Worm (Caenorhabditis elegans): Measurements from ENCODE around the gene tat-1.
A peak's percentile ranks its signal among the peaks of the same experiment; 100 is the strongest.

The tat-1 gene

DNA sequence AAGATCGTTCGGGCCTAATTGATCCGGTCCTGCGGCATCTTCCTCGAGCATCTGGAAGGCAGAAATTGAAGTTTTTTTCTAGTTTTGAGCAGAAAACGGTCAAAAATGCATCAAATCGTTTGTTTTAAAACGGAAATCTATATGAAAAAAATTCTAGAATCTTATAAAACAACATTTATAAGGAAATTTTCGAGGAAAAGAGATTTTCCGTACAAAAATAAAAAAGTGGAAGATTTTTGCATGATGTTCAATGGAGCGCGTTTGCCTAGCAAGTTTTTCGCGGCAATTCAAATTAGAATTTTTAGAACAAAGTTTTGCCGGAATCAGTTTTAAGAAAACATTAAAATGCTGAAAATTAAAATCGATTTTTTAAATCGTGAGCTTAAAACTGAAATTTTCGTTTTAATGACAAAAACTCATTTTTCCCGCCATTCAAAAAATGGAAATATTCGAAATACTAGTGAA is 44.3 kb downstream of the tat-1 start, which contains the start of gene pph-4.2 (continued):
- no peak for TF ChIP-seq F37D6.2 (tag; optimal IDR thresholded peaks at IDR 0.05)
- no peak for TF ChIP-seq fkh-10 (GFP tag; optimal IDR thresholded peaks at IDR 0.05)
- no peak for TF ChIP-seq hif-1 (tag; optimal IDR thresholded peaks at IDR 0.05)
- no peak for TF ChIP-seq F44E2.7 (GFP tag; IDR thresholded peaks at IDR 0.05)
- no peak for TF ChIP-seq ceh-82 (tag; optimal IDR thresholded peaks at IDR 0.05)
- TF ChIP-seq dpl-1 (GFP tag; optimal IDR thresholded peaks at IDR 0.05) = peak; percentile 90
- no peak for TF ChIP-seq nhr-10 (tag; optimal IDR thresholded peaks at IDR 0.05)

DNA sequence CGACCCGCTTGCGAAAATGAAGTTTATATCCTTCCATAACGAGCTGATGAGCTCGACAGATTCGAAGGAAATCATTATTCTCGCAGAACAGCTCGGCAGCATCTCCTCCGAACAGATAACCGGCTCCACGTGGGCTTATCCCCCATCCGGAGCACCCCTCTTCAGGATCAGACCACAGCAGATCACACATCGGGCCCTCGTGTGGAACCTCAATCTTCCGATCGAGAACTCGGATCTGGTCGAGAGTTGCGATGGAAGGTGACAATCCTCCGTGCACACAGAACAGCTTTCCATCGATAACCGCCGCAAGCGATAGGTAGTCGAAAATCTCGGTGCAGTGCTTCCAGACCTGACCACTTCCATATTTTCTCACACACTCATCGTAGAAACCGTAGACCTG is 45.9 kb downstream of the tat-1 start:
- TF ChIP-seq Y105C5A.15 (GFP tag; IDR thresholded peaks at IDR 0.05) (no peak), set-16 (GFP tag; IDR thresholded peaks at IDR 0.05) (peak; percentile 68), F10B5.3 (tag; optimal IDR thresholded peaks at IDR 0.05) (no peak)

DNA sequence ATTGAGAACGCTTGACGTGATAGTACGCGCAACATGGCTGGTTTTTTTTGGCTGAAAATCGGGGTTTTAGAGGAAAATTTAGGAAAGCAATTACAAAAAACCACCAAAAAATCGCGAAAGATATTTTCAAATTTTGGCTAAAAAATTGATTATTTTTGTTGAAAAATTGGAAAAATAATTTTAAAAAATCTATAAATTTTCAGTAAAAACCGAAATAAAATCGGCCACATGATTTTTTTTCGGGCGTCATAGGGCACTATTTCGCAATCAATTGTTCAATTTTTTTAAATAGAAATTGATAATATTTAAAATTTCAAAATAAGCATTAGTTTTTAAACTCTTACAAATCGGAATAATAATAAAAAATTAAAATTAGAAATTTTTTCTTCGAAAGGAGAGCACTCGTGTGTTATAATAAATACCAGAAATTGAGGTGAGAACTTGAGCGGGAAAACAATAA is 47.7 kb downstream of the tat-1 start, which contains the start of gene glrx-5:
TSS of gene glrx-5 (minus strand) at position 51 of the 460 bp plus-strand sequence.
- TF ChIP-seq nhr-111 (GFP tag; optimal IDR thresholded peaks at IDR 0.05) = no peak
- TF ChIP-seq zfp-2 (tag; optimal IDR thresholded peaks at IDR 0.05) = no peak
- TF ChIP-seq lin-38 (GFP tag; IDR thresholded peaks at IDR 0.05) = no peak
- TF ChIP-seq fos-1 (tag; optimal IDR thresholded peaks at IDR 0.05) = no peak
- no peak for TF ChIP-seq hif-1 (tag; optimal IDR thresholded peaks at IDR 0.05)
- no peak for TF ChIP-seq duxl-1 (tag; optimal IDR thresholded peaks at IDR 0.05; ENCODE audit: poor library complexity)
- TF ChIP-seq hlh-30 (tag; optimal IDR thresholded peaks at IDR 0.05; ENCODE audit: insufficient read depth) = no peak
- no peak for TF ChIP-seq nhr-11 (tag; optimal IDR thresholded peaks at IDR 0.05)
- no peak for TF ChIP-seq vab-7 (GFP tag; IDR thresholded peaks at IDR 0.05)
- TF ChIP-seq dve-1 (tag; optimal IDR thresholded peaks at IDR 0.05; ENCODE audit: insufficient read depth) = no peak
- no peak for TF ChIP-seq snpc-1.2 (GFP tag; IDR thresholded peaks at IDR 0.05)
- no peak for TF ChIP-seq dmd-9 (GFP tag; IDR thresholded peaks at IDR 0.05)
- TF ChIP-seq zip-11 (GFP tag; IDR thresholded peaks at IDR 0.05) = no peak
- no peak for TF ChIP-seq nhr-102 (tag; optimal IDR thresholded peaks at IDR 0.05)
- no peak for TF ChIP-seq egl-43 (GFP tag; IDR thresholded peaks at IDR 0.05)
- TF ChIP-seq daf-19 (GFP tag; conservative IDR thresholded peaks at IDR 0.05) = no peak
- TF ChIP-seq nhr-237 (tag; optimal IDR thresholded peaks at IDR 0.05) = no peak
- TF ChIP-seq arid-1 (GFP tag; conservative IDR thresholded peaks at IDR 0.05) = no peak
- TF ChIP-seq ctbp-1 (GFP tag; IDR thresholded peaks at IDR 0.05) = no peak
- no peak for TF ChIP-seq F10B5.3 (tag; optimal IDR thresholded peaks at IDR 0.05)

DNA sequence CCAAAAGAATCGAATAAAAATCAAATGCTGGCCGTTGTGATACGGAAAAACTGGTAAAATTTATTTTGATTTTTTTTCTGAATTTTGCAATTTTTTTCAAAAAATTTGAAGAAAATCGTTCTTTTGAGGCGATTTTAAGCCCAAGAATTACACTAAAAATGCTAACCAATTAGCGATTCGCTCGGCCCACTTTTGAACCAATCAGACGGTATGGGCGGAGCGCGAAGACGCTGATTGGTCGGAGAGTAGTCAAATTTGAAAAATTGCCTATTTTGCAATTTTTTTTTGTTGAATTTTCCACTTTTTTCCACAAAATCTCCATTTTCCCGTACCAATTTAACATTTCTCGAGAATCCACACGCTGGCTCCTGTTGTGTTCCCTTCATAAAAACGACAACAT is 48.2 kb downstream of the tat-1 start:
- TF ChIP-seq ces-1 (GFP tag; optimal IDR thresholded peaks at IDR 0.05) (no peak), unc-130 (GFP tag; optimal IDR thresholded peaks at IDR 0.05) (no peak), dmd-6 (GFP tag; IDR thresholded peaks at IDR 0.05) (no peak), hlh-30 (tag; optimal IDR thresholded peaks at IDR 0.05; ENCODE audit: insufficient read depth) (no peak), ceh-62 (tag; optimal IDR thresholded peaks at IDR 0.05) (no peak), arid-1 (GFP tag; conservative IDR thresholded peaks at IDR 0.05) (no peak), mxl-2 (GFP tag; conservative IDR thresholded peaks at IDR 0.05) (no peak), egl-43 (GFP tag; IDR thresholded peaks at IDR 0.05) (no peak), aly-2 (tag; optimal IDR thresholded peaks at IDR 0.05) (no peak)
